Worm (Caenorhabditis elegans) whole organism, late embryonic: Measurements from ENCODE around the gene F25E5.1.

ENCODE experiments used
- F13H6.1 ChIP-seq: sonication (generic microtip); optimal IDR thresholded peaks from 2 replicates; lab custom pipeline; 2016; ENCODE audit warnings: missing genetic modification characterization, missing compliant biosample characterization
- ama-1 ChIP-seq: fragments of 150-350 bp; optimal IDR thresholded peaks from 2 replicates; lab custom pipeline; 2014
- ceh-34 ChIP-seq: sonication (generic microtip); optimal IDR thresholded peaks from 2 replicates; lab custom pipeline; 2016; ENCODE audit warnings: mild to moderate bottlenecking, missing genetic modification characterization, missing compliant biosample characterization
- elt-4 ChIP-seq: sonication (generic microtip); optimal IDR thresholded peaks from 2 replicates; lab custom pipeline; 2016; ENCODE audit warnings: missing genetic modification characterization, missing compliant biosample characterization
- ets-4 ChIP-seq: sonication (generic microtip); optimal IDR thresholded peaks from 2 replicates; lab custom pipeline; 2016; ENCODE audit warnings: missing genetic modification characterization, missing compliant biosample characterization
- madf-2 ChIP-seq: sonication (generic microtip); optimal IDR thresholded peaks from 2 replicates; lab custom pipeline; 2017; ENCODE audit warnings: missing genetic modification characterization, missing compliant biosample characterization
- odd-2 ChIP-seq: sonication (generic microtip); optimal IDR thresholded peaks from 2 replicates; lab custom pipeline; 2017; ENCODE audit warnings: antibody characterized with exemption, mild to moderate bottlenecking, missing genetic modification characterization, missing compliant biosample characterization
- pat-9 ChIP-seq: fragments of 200-800 bp; sonication (Bioruptor generic); optimal IDR thresholded peaks from 2 replicates; lab custom pipeline; 2018; ENCODE audit warnings: mild to moderate bottlenecking, missing genetic modification characterization, moderate library complexity, missing compliant biosample characterization
- pha-4 ChIP-seq: fragments of 150-350 bp; optimal IDR thresholded peaks from 2 replicates; lab custom pipeline; 2018; ENCODE audit warnings: missing biosample characterization, missing genetic modification reagents, missing genetic modification characterization
- pqm-1 ChIP-seq: sonication (generic microtip); optimal IDR thresholded peaks from 2 replicates; lab custom pipeline; 2016; ENCODE audit warnings: missing genetic modification characterization, missing compliant biosample characterization
- unc-3 ChIP-seq, 2 experiments: fragments of 200-800 bp in 1 of 2; sonication (Bioruptor generic) in 1 of 2; sonication (generic microtip) in 1 of 2; conservative IDR thresholded peaks in 1 of 2; optimal IDR thresholded peaks in 1 of 2; 2 replicates each; pipeline versions ENCODE4 v1.3.6 to Lab custom; 2016 to 2022; ENCODE audit warnings: missing compliant biosample characterization in 2 of 2, missing genetic modification characterization in 2 of 2, missing genetic modification reagents in 1 of 2
- unc-86 ChIP-seq: sonication (generic microtip); optimal IDR thresholded peaks from 2 replicates; lab custom pipeline; 2016; ENCODE audit warnings: missing genetic modification characterization, missing compliant biosample characterization

- TF ChIP-seq odd-2 (tag; lab: Kevin White, UChicago): no peak
- TF ChIP-seq unc-86 (tag; lab: Kevin White, UChicago): no peak
- TF ChIP-seq F13H6.1 (tag; lab: Kevin White, UChicago): no peak
- no peak for TF ChIP-seq ama-1 (lab: Kevin White, UChicago)
- no peak for TF ChIP-seq pha-4 (tag; lab: Kevin White, UChicago)
- no peak for TF ChIP-seq ceh-34 (tag; lab: Kevin White, UChicago)
- TF ChIP-seq unc-3 (GFP tag; conservative IDR thresholded peaks at IDR 0.05; lab: Robert Waterston, UW): no peak
- TF ChIP-seq unc-3 (tag; optimal IDR thresholded peaks at IDR 0.05; lab: Kevin White, UChicago): no peak
- no peak for TF ChIP-seq ets-4 (tag; lab: Kevin White, UChicago)
- TF ChIP-seq madf-2: no peak
- TF ChIP-seq pat-9: no peak
- no peak for TF ChIP-seq elt-4 (tag; lab: Kevin White, UChicago)
- TF ChIP-seq pqm-1: no peak
Measured at ce11 chrV:7446965-7447364, 18.7 kb upstream of the F25E5.1 start, which contains the start of gene F25E5.5.
